Fruit fly (Drosophila melanogaster) whole organism, embryonic: ENCODE data around the gene CG43702.

ENCODE experiments used
- B-H2 ChIP-seq: fragments of 200-800 bp; sonication (Bioruptor generic); optimal IDR thresholded peaks from 2 replicates; lab custom pipeline; 2018; ENCODE audit warnings: missing biosample characterization, mild to moderate bottlenecking, missing genetic modification characterization
- Bdp1 ChIP-seq: fragments of 200-800 bp; sonication (Bioruptor generic); optimal IDR thresholded peaks from 3 replicates; lab custom pipeline; 2016; ENCODE audit warnings: missing biosample characterization, missing genetic modification characterization
- BtbVII ChIP-seq: fragments of 200-800 bp; sonication (Bioruptor generic); optimal IDR thresholded peaks from 3 replicates; lab custom pipeline; 2017; ENCODE audit warnings: missing biosample characterization, mild to moderate bottlenecking, missing genetic modification characterization
- CG11696 ChIP-seq: fragments of 200-800 bp; sonication (Bioruptor generic); IDR thresholded peaks from 2 replicates; pipeline ENCODE4 v1.3.6; 2022; ENCODE audit warnings: missing biosample characterization, missing genetic modification characterization
- CG1233 ChIP-seq: fragments of 200-800 bp; sonication (Bioruptor generic); optimal IDR thresholded peaks from 4 replicates; lab custom pipeline; 2018; ENCODE audit warnings: missing biosample characterization, mild to moderate bottlenecking, missing genetic modification characterization
- CG16779 ChIP-seq: fragments of 200-800 bp; sonication (Bioruptor generic); IDR thresholded peaks from 2 replicates; pipeline ENCODE4 v1.3.6; 2022; ENCODE audit warnings: missing biosample characterization, missing genetic modification characterization
- CG18619 ChIP-seq: fragments of 200-800 bp; sonication (Bioruptor generic); optimal IDR thresholded peaks from 3 replicates; lab custom pipeline; 2017; ENCODE audit warnings: missing biosample characterization, mild to moderate bottlenecking, missing genetic modification characterization
- CG32767 ChIP-seq: fragments of 200-800 bp; sonication (Bioruptor generic); IDR thresholded peaks from 2 replicates; pipeline ENCODE4 v1.3.6; 2022; ENCODE audit warnings: missing biosample characterization, missing genetic modification characterization
- CG4282 ChIP-seq: fragments of 200-800 bp; sonication (Bioruptor generic); optimal IDR thresholded peaks from 2 replicates; lab custom pipeline; 2016; ENCODE audit warnings: missing biosample characterization, missing genetic modification characterization
- CG4404 ChIP-seq: fragments of 200-800 bp; sonication (Bioruptor generic); IDR thresholded peaks from 2 replicates; pipeline ENCODE4 v1.3.6; 2022; ENCODE audit warnings: missing biosample characterization, missing genetic modification characterization
- CG5953 ChIP-seq: fragments of 200-800 bp; sonication (Bioruptor generic); IDR thresholded peaks from 2 replicates; pipeline ENCODE4 v1.3.6; 2022; ENCODE audit warnings: missing biosample characterization, missing genetic modification characterization
- CkIIα-i1 ChIP-seq: fragments of 200-800 bp; sonication (Bioruptor generic); IDR thresholded peaks from 2 replicates; pipeline ENCODE4 v1.3.6; 2022; ENCODE audit warnings: missing biosample characterization, missing genetic modification characterization
- Dref ChIP-seq: fragments of 200-800 bp; sonication (Bioruptor generic); IDR thresholded peaks from 2 replicates; pipeline ENCODE4 v1.3.6; 2022; ENCODE audit warnings: missing biosample characterization, missing genetic modification characterization
- Ets65A ChIP-seq: fragments of 200-800 bp; sonication (Bioruptor generic); peaks from one replicate; lab custom pipeline; 2016; ENCODE audit warnings: missing biosample characterization, missing genetic modification characterization
- Ets97D ChIP-seq: fragments of 200-800 bp; sonication (Bioruptor generic); optimal IDR thresholded peaks from 3 replicates; lab custom pipeline; 2016; ENCODE audit warnings: missing biosample characterization, missing genetic modification characterization
- NFAT ChIP-seq: fragments of 200-800 bp; sonication (Bioruptor generic); IDR thresholded peaks from 2 replicates; pipeline ENCODE4 v1.3.6; 2022; ENCODE audit warnings: missing biosample characterization, missing genetic modification characterization
- Pdp1 ChIP-seq, 2 experiments: fragments of 200-800 bp; sonication (Bioruptor generic); optimal IDR thresholded peaks; 3 replicates each; lab custom pipeline; 2016; ENCODE audit warnings: missing biosample characterization in 2 of 2, missing genetic modification characterization in 2 of 2, mild to moderate bottlenecking in 1 of 2, moderate library complexity in 1 of 2
- Rfx ChIP-seq: fragments of 200-800 bp; sonication (Bioruptor generic); IDR thresholded peaks from 2 replicates; pipeline ENCODE4 v1.3.6; 2022; ENCODE audit warnings: missing biosample characterization, missing genetic modification characterization
- ac ChIP-seq: fragments of 200-800 bp; sonication (Bioruptor generic); optimal IDR thresholded peaks from 3 replicates; lab custom pipeline; 2017; ENCODE audit warnings: missing biosample characterization, mild to moderate bottlenecking, missing genetic modification characterization
- ash1 ChIP-seq: fragments of 200-800 bp; sonication (Bioruptor generic); optimal IDR thresholded peaks from 2 replicates; lab custom pipeline; 2018; ENCODE audit warnings: missing biosample characterization, mild to moderate bottlenecking, missing genetic modification characterization
- cato ChIP-seq: fragments of 200-800 bp; sonication (Bioruptor generic); optimal IDR thresholded peaks from 2 replicates; lab custom pipeline; 2016; ENCODE audit warnings: missing biosample characterization, missing genetic modification characterization, borderline replicate concordance
- chif ChIP-seq, 2 experiments: fragments of 200-800 bp; sonication (Bioruptor generic); optimal IDR thresholded peaks; 3 replicates each; lab custom pipeline; 2016; ENCODE audit warnings: missing biosample characterization in 2 of 2, missing genetic modification characterization in 2 of 2
- exex ChIP-seq: fragments of 200-800 bp; sonication (Bioruptor generic); optimal IDR thresholded peaks from 4 replicates; lab custom pipeline; 2018; ENCODE audit warnings: missing biosample characterization, mild to moderate bottlenecking, missing genetic modification characterization, moderate library complexity
- grau ChIP-seq: fragments of 200-800 bp; optimal IDR thresholded peaks from 3 replicates; lab custom pipeline; 2019; ENCODE audit warnings: missing biosample characterization, mild to moderate bottlenecking, missing genetic modification characterization, moderate library complexity
- jumu ChIP-seq: fragments of 200-800 bp; sonication (Bioruptor generic); optimal IDR thresholded peaks from 3 replicates; lab custom pipeline; 2016; ENCODE audit warnings: missing biosample characterization, missing genetic modification characterization
- mirr ChIP-seq: fragments of 200-800 bp; sonication (Bioruptor generic); optimal IDR thresholded peaks from 3 replicates; lab custom pipeline; 2018; ENCODE audit warnings: missing biosample characterization, mild to moderate bottlenecking, missing genetic modification characterization
- nerfin-2 ChIP-seq: fragments of 200-800 bp; sonication (Bioruptor generic); IDR thresholded peaks from 2 replicates; pipeline ENCODE4 v1.3.6; 2022; ENCODE audit warnings: missing biosample characterization, missing genetic modification characterization; ENCODE audit not compliant: partially characterized antibody
- ro ChIP-seq: fragments of 200-800 bp; sonication (Bioruptor generic); IDR thresholded peaks from 2 replicates; pipeline ENCODE4 v1.3.6; 2022; ENCODE audit warnings: missing biosample characterization, missing genetic modification characterization
- sd ChIP-seq: fragments of 200-800 bp; sonication (Bioruptor generic); optimal IDR thresholded peaks from 3 replicates; lab custom pipeline; 2018; ENCODE audit warnings: missing biosample characterization, mild to moderate bottlenecking, missing genetic modification characterization, moderate library complexity
- sens ChIP-seq: fragments of 200-800 bp; sonication (Bioruptor generic); peaks from one replicate; lab custom pipeline; 2016; ENCODE audit warnings: missing biosample characterization, missing genetic modification characterization
- slbo ChIP-seq: fragments of 200-800 bp; sonication (Bioruptor generic); IDR thresholded peaks from 2 replicates; pipeline ENCODE4 v1.3.6; 2022; ENCODE audit warnings: missing biosample characterization, missing genetic modification characterization
- so ChIP-seq: fragments of 200-800 bp; sonication (Bioruptor generic); IDR thresholded peaks from 3 replicates; pipeline ENCODE4 v1.3.6; 2022; ENCODE audit warnings: missing biosample characterization, missing genetic modification characterization
- ssp ChIP-seq: fragments of 200-800 bp; sonication (Bioruptor generic); IDR thresholded peaks from 2 replicates; pipeline ENCODE4 v1.3.6; 2022; ENCODE audit warnings: missing biosample characterization, missing genetic modification characterization
- sug ChIP-seq: fragments of 200-800 bp; optimal IDR thresholded peaks from 2 replicates; lab custom pipeline; 2019; ENCODE audit warnings: missing biosample characterization, mild to moderate bottlenecking, missing genetic modification characterization, moderate library complexity
- tio ChIP-seq: fragments of 200-800 bp; sonication (Bioruptor generic); optimal IDR thresholded peaks from 2 replicates; lab custom pipeline; 2017; ENCODE audit warnings: missing biosample characterization, missing genetic modification characterization, inconsistent platforms
- trh ChIP-seq: fragments of 200-800 bp; sonication (Bioruptor generic); optimal IDR thresholded peaks from 2 replicates; lab custom pipeline; 2016; ENCODE audit warnings: missing biosample characterization, missing genetic modification characterization
- tup ChIP-seq: fragments of 200-800 bp; sonication (Bioruptor generic); optimal IDR thresholded peaks from 2 replicates; lab custom pipeline; 2016; ENCODE audit warnings: missing biosample characterization, mild to moderate bottlenecking, missing genetic modification characterization, moderate library complexity
- zen ChIP-seq: fragments of 200-800 bp; sonication (Bioruptor generic); optimal IDR thresholded peaks from 3 replicates; lab custom pipeline; 2018; ENCODE audit warnings: missing biosample characterization, mild to moderate bottlenecking, missing genetic modification characterization, moderate library complexity
- zfh1 ChIP-seq: fragments of 200-800 bp; sonication (Bioruptor generic); IDR thresholded peaks from 3 replicates; pipeline ENCODE4 v1.3.6; 2022; ENCODE audit warnings: missing biosample characterization, missing genetic modification characterization

CG43702 gene

dm6 chr3L:21281706-21282105 lies 16.8 kb upstream of the CG43702 start:
- TF ChIP-seq CG4404 (GFP tag; lab: Robert Waterston, UW) (no peak), ssp (GFP tag; lab: Robert Waterston, UW) (no peak), sens (GFP tag; lab: Kevin White, UChicago) (peak; percentile 43), cato (GFP tag; lab: Kevin White, UChicago) (no peak), chif (GFP tag; optimal IDR thresholded peaks at IDR 0.05; lab: Kevin White, UChicago) (no peak), Bdp1 (GFP tag; lab: Kevin White, UChicago) (no peak), CG32767 (GFP tag; lab: Robert Waterston, UW) (no peak), sug (peak; percentile 94), CkIIα-i1 (no peak), CG1233 (no peak), Dref (GFP tag; lab: Robert Waterston, UW) (no peak), NFAT (GFP tag; lab: Robert Waterston, UW) (no peak)

- no peak for TF ChIP-seq tio (GFP tag; lab: Kevin White, UChicago)
- TF ChIP-seq sug: peak; percentile 72
- no peak for TF ChIP-seq CG18619 (GFP tag; lab: Kevin White, UChicago)
- TF ChIP-seq slbo (GFP tag; lab: Robert Waterston, UW): 0 out of 2 replicates have a peak, but pooled peaks have one; percentile 5
- no peak for TF ChIP-seq CG16779 (GFP tag; lab: Robert Waterston, UW)
- TF ChIP-seq ash1 (GFP tag; lab: Kevin White, UChicago): no peak
- TF ChIP-seq exex (tag; lab: Kevin White, UChicago): peak; percentile 93
- peak; percentile 74 for TF ChIP-seq mirr
- TF ChIP-seq Rfx (GFP tag; lab: Robert Waterston, UW): no peak
- TF ChIP-seq sd: peak; percentile 55
- TF ChIP-seq jumu: no peak
Observed at dm6 chr3L:21282741-21283140, 15.7 kb upstream of the CG43702 start.

- TF ChIP-seq ro (no peak), grau (tag; lab: Kevin White, UChicago) (no peak), Ets97D (no peak), CG11696 (GFP tag; lab: Robert Waterston, UW) (no peak), B-H2 (no peak), zen (tag; lab: Kevin White, UChicago) (peak; percentile 10), Ets65A (GFP tag; lab: Kevin White, UChicago) (peak; percentile 38), CG5953 (GFP tag; lab: Robert Waterston, UW) (no peak), zfh1 (GFP tag; lab: Robert Waterston, UW) (no peak), ash1 (GFP tag; lab: Kevin White, UChicago) (no peak), trh (GFP tag; lab: Kevin White, UChicago) (no peak), nerfin-2 (GFP tag; lab: Robert Waterston, UW) (no peak), tup (GFP tag; lab: Kevin White, UChicago) (no peak), ac (no peak), so (no peak), Pdp1 (GFP tag; optimal IDR thresholded peaks at IDR 0.05; lab: Kevin White, UChicago) (peak in 1 of 2 experiments; percentile 95), CG4282 (GFP tag; lab: Kevin White, UChicago) (no peak), exex (tag; lab: Kevin White, UChicago) (peak; percentile 33), BtbVII (no peak)
Observed at dm6 chr3L:21283795-21284194, 14.7 kb upstream of the CG43702 start.
